Worm (Caenorhabditis elegans) whole organism, early embryonic: ENCODE results near the gene srw-41.

Experiments
- hmg-4 ChIP-seq: fragments of 200-800 bp; sonication (Bioruptor generic); optimal IDR thresholded peaks from 2 replicates; lab custom pipeline; 2018; ENCODE audit warnings: mild to moderate bottlenecking, missing genetic modification characterization, missing compliant biosample characterization
- scrt-1 ChIP-seq: fragments of 200-800 bp; sonication (Bioruptor generic); IDR thresholded peaks from 2 replicates; pipeline ENCODE4 v1.3.6; 2022; ENCODE audit warnings: missing genetic modification characterization, missing compliant biosample characterization
- sea-1 ChIP-seq: fragments of 200-800 bp; sonication (Bioruptor generic); conservative IDR thresholded peaks from 2 replicates; pipeline ENCODE4 v1.3.6; 2022; ENCODE audit warnings: missing genetic modification characterization, missing compliant biosample characterization

DNA sequence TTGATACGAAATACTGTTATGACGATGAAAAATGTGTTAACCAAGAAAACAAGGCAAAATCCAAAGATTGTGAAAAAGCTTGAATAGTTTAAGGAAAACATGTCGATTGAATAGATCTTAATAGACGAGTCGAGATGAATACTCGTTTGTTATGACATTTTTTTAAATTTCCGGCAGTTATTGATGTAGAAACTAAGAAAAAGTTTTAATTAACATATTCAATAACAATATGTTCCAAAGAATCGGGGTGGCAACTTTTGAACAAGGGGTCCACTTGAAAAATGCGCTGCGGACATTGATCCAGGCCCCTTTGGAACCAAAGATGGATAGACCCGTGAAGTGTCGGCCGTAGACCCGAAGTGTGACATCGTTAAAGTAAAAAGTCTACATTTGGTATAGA is 26.1 kb upstream of the srw-41 start, which contains the start of gene str-61:
- TF ChIP-seq scrt-1 (no peak), sea-1 (GFP tag; lab: Robert Waterston, UW) (no peak), hmg-4 (GFP tag; lab: Kevin White, UChicago) (no peak)
